Worm (Caenorhabditis elegans): ENCODE measurements around the gene srh-31.

Gene srh-31

ce11 chrV:17662260-17662659, 44.9 kb upstream of the srh-31 start:
- peak; percentile 96 for TF ChIP-seq elt-2 (tag; optimal IDR thresholded peaks at IDR 0.05)
- TF ChIP-seq pqm-1 (tag; optimal IDR thresholded peaks at IDR 0.05), result peak; percentile 81
- TF ChIP-seq daf-12 (tag; optimal IDR thresholded peaks at IDR 0.05), result no peak

- TF ChIP-seq mdl-1 (tag; optimal IDR thresholded peaks at IDR 0.05), result no peak
Measured at ce11 chrV:17664367-17664766, 42.8 kb upstream of the srh-31 start.

ce11 chrV:17665906-17666305, 41.2 kb upstream of the srh-31 start, which contains the start of gene F59A1.11:
Gene F59A1.11 (minus strand): TSS chrV:17666006.
- no peak for TF ChIP-seq fkh-10 (GFP tag; optimal IDR thresholded peaks at IDR 0.05)
- TF ChIP-seq elt-2 (tag; optimal IDR thresholded peaks at IDR 0.05), result no peak
- TF ChIP-seq lin-39 (tag; optimal IDR thresholded peaks at IDR 0.05), result no peak
- TF ChIP-seq fos-1 (tag; optimal IDR thresholded peaks at IDR 0.05), result no peak
- no peak for TF ChIP-seq lin-15B (tag; optimal IDR thresholded peaks at IDR 0.05)
- no peak for TF ChIP-seq nhr-67 (tag; optimal IDR thresholded peaks at IDR 0.05)
- no peak for TF ChIP-seq nhr-25 (tag; optimal IDR thresholded peaks at IDR 0.05)
- no peak for TF ChIP-seq ceh-9 (tag; optimal IDR thresholded peaks at IDR 0.05)
- TF ChIP-seq ama-1 (optimal IDR thresholded peaks at IDR 0.05), result no peak
- no peak for TF ChIP-seq nhr-76 (tag; optimal IDR thresholded peaks at IDR 0.05)
- TF ChIP-seq nhr-237 (tag; optimal IDR thresholded peaks at IDR 0.05), result no peak
- no peak for TF ChIP-seq tbx-2 (tag; optimal IDR thresholded peaks at IDR 0.05)
- TF ChIP-seq hmg-11 (tag; optimal IDR thresholded peaks at IDR 0.05), result no peak
- TF ChIP-seq pha-4 (tag; optimal IDR thresholded peaks at IDR 0.05), result no peak
- no peak for TF ChIP-seq lsy-12 (tag; optimal IDR thresholded peaks at IDR 0.05)

ce11 chrV:17667676-17668075, 39.4 kb upstream of the srh-31 start, which contains the start of gene F59A1.12:
Gene F59A1.12 (minus strand): TSS chrV:17667776.
- TF ChIP-seq nfya-1 (tag; optimal IDR thresholded peaks at IDR 0.05; ENCODE audit: insufficient read depth) (no peak), aly-2 (tag; optimal IDR thresholded peaks at IDR 0.05) (no peak), elt-3 (tag; optimal IDR thresholded peaks at IDR 0.05) (no peak), ceh-16 (tag; optimal IDR thresholded peaks at IDR 0.05) (no peak)

DNA sequence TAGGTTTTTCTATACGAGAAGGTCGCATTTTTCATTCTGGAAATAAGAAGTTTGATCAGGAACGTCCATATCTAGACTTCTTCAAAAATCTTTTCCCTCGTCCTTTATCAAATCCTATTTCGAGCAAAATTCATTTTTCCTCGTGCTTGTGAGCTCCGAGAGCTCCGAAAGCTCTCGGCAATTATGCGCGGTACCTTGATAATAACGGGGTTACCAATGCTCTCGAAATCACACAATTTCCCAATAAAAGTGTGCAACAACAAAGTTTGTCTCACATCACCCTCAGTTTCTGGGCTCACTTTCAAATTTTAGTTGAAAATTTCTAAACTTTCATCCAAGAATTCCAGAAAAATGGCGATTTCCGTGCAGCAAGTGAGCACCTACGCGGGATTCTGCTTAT, 38.6 kb upstream of the srh-31 start, which contains the start of gene str-89:
Gene str-89 (plus strand): TSS at position 301 of the 400 bp plus-strand sequence.
- TF ChIP-seq jun-1 (tag; optimal IDR thresholded peaks at IDR 0.05) (no peak), pha-4 (tag; optimal IDR thresholded peaks at IDR 0.05) (no peak), nhr-67 (tag; optimal IDR thresholded peaks at IDR 0.05) (no peak), ZK546.5 (tag; optimal IDR thresholded peaks at IDR 0.05) (no peak), snpc-4 (tag; optimal IDR thresholded peaks at IDR 0.05) (no peak), mml-1 (tag; optimal IDR thresholded peaks at IDR 0.05) (no peak), fkh-2 (tag; optimal IDR thresholded peaks at IDR 0.05) (no peak), ceh-16 (tag; optimal IDR thresholded peaks at IDR 0.05) (no peak), R02D3.7 (tag; optimal IDR thresholded peaks at IDR 0.05) (no peak), fos-1 (tag; optimal IDR thresholded peaks at IDR 0.05) (no peak), elt-1 (tag; optimal IDR thresholded peaks at IDR 0.05) (no peak), ama-1 (optimal IDR thresholded peaks at IDR 0.05) (no peak), ztf-11 (tag; optimal IDR thresholded peaks at IDR 0.05) (no peak), elt-3 (tag; optimal IDR thresholded peaks at IDR 0.05) (no peak), lsy-12 (tag; optimal IDR thresholded peaks at IDR 0.05) (no peak), nhr-76 (tag; optimal IDR thresholded peaks at IDR 0.05) (no peak), sea-2 (GFP tag; optimal IDR thresholded peaks at IDR 0.05) (no peak), nhr-43 (tag; optimal IDR thresholded peaks at IDR 0.05; ENCODE audit: poor library complexity, severe bottlenecking) (no peak), nhr-77 (tag; optimal IDR thresholded peaks at IDR 0.05) (no peak)

DNA sequence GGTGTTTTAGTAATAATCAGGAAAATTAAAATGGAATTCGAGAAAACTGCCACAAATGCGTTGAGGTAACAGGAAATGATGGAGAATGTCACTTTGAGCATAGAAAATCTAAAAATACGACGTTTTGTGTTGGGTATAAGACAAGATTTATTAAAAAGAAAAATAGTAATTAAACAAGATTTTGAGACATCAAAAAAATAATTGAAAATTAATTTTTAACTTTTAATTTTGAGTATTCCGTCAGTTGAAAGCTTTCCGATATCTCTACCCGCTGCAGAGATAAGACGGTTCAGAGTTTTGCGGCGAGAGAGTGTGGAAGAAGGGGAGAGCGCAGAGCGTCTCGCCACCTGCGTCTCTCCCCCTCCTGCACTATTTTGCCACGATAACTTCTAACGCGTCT, 33.8 kb upstream of the srh-31 start, which contains the start of gene str-93:
Gene str-93 (minus strand): TSS at position 101 of the 400 bp plus-strand sequence.
- TF ChIP-seq lsy-12 (tag; optimal IDR thresholded peaks at IDR 0.05) (no peak), elt-3 (tag; optimal IDR thresholded peaks at IDR 0.05) (no peak), hmg-11 (tag; optimal IDR thresholded peaks at IDR 0.05) (no peak), ceh-82 (tag; optimal IDR thresholded peaks at IDR 0.05) (no peak), jun-1 (tag; optimal IDR thresholded peaks at IDR 0.05) (no peak), pha-4 (tag; optimal IDR thresholded peaks at IDR 0.05) (no peak), ceh-16 (tag; optimal IDR thresholded peaks at IDR 0.05) (no peak), nhr-25 (tag; optimal IDR thresholded peaks at IDR 0.05) (no peak), daf-12 (tag; optimal IDR thresholded peaks at IDR 0.05) (no peak), ztf-4 (tag; optimal IDR thresholded peaks at IDR 0.05) (no peak), unc-39 (tag; optimal IDR thresholded peaks at IDR 0.05) (no peak), nhr-43 (tag; optimal IDR thresholded peaks at IDR 0.05; ENCODE audit: poor library complexity, severe bottlenecking) (no peak)
